Worm (Caenorhabditis elegans) whole organism, L3 larva: Measurements from ENCODE around the gene F42F12.4.

ENCODE experiments used
- R02D3.7 ChIP-seq: fragments of 150-350 bp; optimal IDR thresholded peaks from 2 replicates; lab custom pipeline; 2014; ENCODE audit warnings: missing biosample characterization, missing genetic modification characterization
- ZK546.5 ChIP-seq: sonication (generic microtip); optimal IDR thresholded peaks from 2 replicates; lab custom pipeline; 2017; ENCODE audit warnings: missing biosample characterization, missing genetic modification characterization
- aly-2 ChIP-seq: fragments of 150-350 bp; optimal IDR thresholded peaks from 2 replicates; lab custom pipeline; 2014; ENCODE audit warnings: missing biosample characterization, missing genetic modification characterization
- ama-1 ChIP-seq: fragments of 150-350 bp; optimal IDR thresholded peaks from 2 replicates; lab custom pipeline; 2018
- ceh-16 ChIP-seq: sonication (generic microtip); optimal IDR thresholded peaks from 2 replicates; lab custom pipeline; 2017; ENCODE audit warnings: missing biosample characterization, missing genetic modification characterization
- ceh-28 ChIP-seq: fragments of 150-350 bp; optimal IDR thresholded peaks from 2 replicates; lab custom pipeline; 2014; ENCODE audit warnings: missing biosample characterization, missing genetic modification reagents, missing genetic modification characterization
- ceh-82 ChIP-seq: fragments of 150-350 bp; optimal IDR thresholded peaks from 2 replicates; lab custom pipeline; 2014; ENCODE audit warnings: missing biosample characterization, missing genetic modification characterization
- ceh-9 ChIP-seq: sonication (generic microtip); optimal IDR thresholded peaks from 2 replicates; lab custom pipeline; 2018; ENCODE audit warnings: missing biosample characterization, missing genetic modification characterization
- daf-12 ChIP-seq: fragments of 150-350 bp; optimal IDR thresholded peaks from 2 replicates; lab custom pipeline; 2014; ENCODE audit warnings: missing biosample characterization, missing genetic modification reagents, missing genetic modification characterization
- egl-27 ChIP-seq: sonication (generic microtip); optimal IDR thresholded peaks from 4 replicates; lab custom pipeline; 2017; ENCODE audit warnings: missing biosample characterization, missing genetic modification reagents, missing genetic modification characterization
- egl-5 ChIP-seq: fragments of 150-350 bp; optimal IDR thresholded peaks from 2 replicates; lab custom pipeline; 2017; ENCODE audit warnings: missing biosample characterization, missing genetic modification reagents, missing genetic modification characterization, inconsistent platforms
- elt-1 ChIP-seq: fragments of 150-350 bp; optimal IDR thresholded peaks from 2 replicates; lab custom pipeline; 2014; ENCODE audit warnings: missing biosample characterization, missing genetic modification characterization
- elt-2 ChIP-seq: sonication (generic microtip); optimal IDR thresholded peaks from 2 replicates; lab custom pipeline; 2016; ENCODE audit warnings: missing genetic modification reagents, mild to moderate bottlenecking, missing genetic modification characterization, missing compliant biosample characterization
- elt-3 ChIP-seq, 3 experiments: fragments of 150-350 bp in 1 of 3; sonication (generic microtip) in 2 of 3; optimal IDR thresholded peaks; 2 replicates in 2 of 3; 4 replicates in 1 of 3; lab custom pipeline; 2014 to 2017; ENCODE audit warnings: missing biosample characterization in 3 of 3, missing genetic modification characterization in 3 of 3
- eor-1 ChIP-seq, 2 experiments: fragments of 150-350 bp; optimal IDR thresholded peaks; 2 replicates each; lab custom pipeline; 2014 to 2018; ENCODE audit warnings: missing biosample characterization in 2 of 2, missing genetic modification characterization in 2 of 2
- fkh-10 ChIP-seq: sonication (generic microtip); optimal IDR thresholded peaks from 2 replicates; lab custom pipeline; 2017; ENCODE audit warnings: missing biosample characterization, missing genetic modification reagents, missing genetic modification characterization
- fkh-2 ChIP-seq: fragments of 150-350 bp; optimal IDR thresholded peaks from 2 replicates; lab custom pipeline; 2014; ENCODE audit warnings: missing biosample characterization, missing genetic modification reagents, missing genetic modification characterization
- fos-1 ChIP-seq: fragments of 150-350 bp; optimal IDR thresholded peaks from 2 replicates; lab custom pipeline; 2014; ENCODE audit warnings: missing biosample characterization, missing genetic modification characterization
- hmg-11 ChIP-seq: sonication (generic microtip); optimal IDR thresholded peaks from 2 replicates; lab custom pipeline; 2016; ENCODE audit warnings: missing genetic modification characterization, missing compliant biosample characterization
- jun-1 ChIP-seq: fragments of 150-350 bp; optimal IDR thresholded peaks from 2 replicates; lab custom pipeline; 2014; ENCODE audit warnings: missing biosample characterization, missing genetic modification reagents, missing genetic modification characterization
- lin-39 ChIP-seq: fragments of 150-350 bp; optimal IDR thresholded peaks from 2 replicates; lab custom pipeline; 2018; ENCODE audit warnings: missing biosample characterization, missing genetic modification reagents, missing genetic modification characterization
- lsy-12 ChIP-seq: sonication (generic microtip); optimal IDR thresholded peaks from 2 replicates; lab custom pipeline; 2016; ENCODE audit warnings: mild to moderate bottlenecking, missing genetic modification characterization, missing compliant biosample characterization
- mdl-1 ChIP-seq: fragments of 150-350 bp; optimal IDR thresholded peaks from 2 replicates; lab custom pipeline; 2014; ENCODE audit warnings: missing biosample characterization, missing genetic modification characterization
- mml-1 ChIP-seq: fragments of 150-350 bp; sonication (generic microtip); optimal IDR thresholded peaks from 3 replicates; lab custom pipeline; 2014; ENCODE audit warnings: missing biosample characterization, missing genetic modification characterization
- nfya-1 ChIP-seq: sonication (generic microtip); optimal IDR thresholded peaks from 2 replicates; lab custom pipeline; 2017; ENCODE audit warnings: missing genetic modification characterization, mild to moderate bottlenecking, missing compliant biosample characterization, antibody characterized with exemption, moderate library complexity; ENCODE audit not compliant: insufficient read depth
- nhr-12 ChIP-seq: fragments of 150-350 bp; optimal IDR thresholded peaks from 2 replicates; lab custom pipeline; 2014; ENCODE audit warnings: missing biosample characterization, missing genetic modification characterization
- nhr-23 ChIP-seq: fragments of 150-350 bp; optimal IDR thresholded peaks from 2 replicates; lab custom pipeline; 2014; ENCODE audit warnings: missing biosample characterization, missing genetic modification reagents, missing genetic modification characterization
- nhr-25 ChIP-seq: sonication (generic microtip); optimal IDR thresholded peaks from 2 replicates; lab custom pipeline; 2017; ENCODE audit warnings: missing biosample characterization, missing genetic modification characterization
- nhr-28 ChIP-seq: fragments of 150-350 bp; optimal IDR thresholded peaks from 2 replicates; lab custom pipeline; 2014; ENCODE audit warnings: missing biosample characterization, missing genetic modification characterization
- nhr-43 ChIP-seq: sonication (generic microtip); optimal IDR thresholded peaks from 2 replicates; lab custom pipeline; 2016; ENCODE audit warnings: mild to moderate bottlenecking, missing genetic modification characterization, missing compliant biosample characterization; ENCODE audit not compliant: poor library complexity, severe bottlenecking
- nhr-67 ChIP-seq: fragments of 150-350 bp; optimal IDR thresholded peaks from 2 replicates; lab custom pipeline; 2014; ENCODE audit warnings: missing biosample characterization, missing genetic modification characterization
- nhr-76 ChIP-seq: fragments of 150-350 bp; sonication (generic microtip); optimal IDR thresholded peaks from 5 replicates; lab custom pipeline; 2014; ENCODE audit warnings: missing biosample characterization, missing genetic modification characterization
- nhr-77 ChIP-seq: fragments of 150-350 bp; optimal IDR thresholded peaks from 2 replicates; lab custom pipeline; 2014; ENCODE audit warnings: missing biosample characterization, missing genetic modification characterization
- pha-4 ChIP-seq: fragments of 150-350 bp; optimal IDR thresholded peaks from 2 replicates; lab custom pipeline; 2014; ENCODE audit warnings: missing biosample characterization, missing genetic modification reagents, missing genetic modification characterization
- sea-2 ChIP-seq: fragments of 150-350 bp; sonication (generic microtip); optimal IDR thresholded peaks from 4 replicates; lab custom pipeline; 2014; ENCODE audit warnings: missing biosample characterization, missing genetic modification reagents, missing genetic modification characterization
- skn-1 ChIP-seq: fragments of 150-350 bp; optimal IDR thresholded peaks from 2 replicates; lab custom pipeline; 2014; ENCODE audit warnings: missing biosample characterization, missing genetic modification characterization
- snpc-4 ChIP-seq: fragments of 150-350 bp; optimal IDR thresholded peaks from 2 replicates; lab custom pipeline; 2014; ENCODE audit warnings: missing biosample characterization, missing genetic modification characterization
- tbx-2 ChIP-seq: sonication (generic microtip); optimal IDR thresholded peaks from 2 replicates; lab custom pipeline; 2016; ENCODE audit warnings: mild to moderate bottlenecking, missing genetic modification characterization, missing compliant biosample characterization
- unc-39 ChIP-seq: sonication (generic microtip); optimal IDR thresholded peaks from 4 replicates; lab custom pipeline; 2017; ENCODE audit warnings: missing biosample characterization, missing genetic modification characterization
- unc-62 ChIP-seq: fragments of 150-350 bp; sonication (generic microtip); optimal IDR thresholded peaks from 4 replicates; lab custom pipeline; 2014; ENCODE audit warnings: missing biosample characterization, missing genetic modification reagents, missing genetic modification characterization
- zag-1 ChIP-seq: fragments of 150-350 bp; optimal IDR thresholded peaks from 2 replicates; lab custom pipeline; 2014; ENCODE audit warnings: missing biosample characterization, missing genetic modification characterization
- ztf-11 ChIP-seq: fragments of 150-350 bp; optimal IDR thresholded peaks from 2 replicates; lab custom pipeline; 2014; ENCODE audit warnings: missing biosample characterization, missing genetic modification characterization
- ztf-4 ChIP-seq: fragments of 150-350 bp; optimal IDR thresholded peaks from 2 replicates; lab custom pipeline; 2014; ENCODE audit warnings: missing biosample characterization, missing genetic modification characterization

The F42F12.4 gene

DNA sequence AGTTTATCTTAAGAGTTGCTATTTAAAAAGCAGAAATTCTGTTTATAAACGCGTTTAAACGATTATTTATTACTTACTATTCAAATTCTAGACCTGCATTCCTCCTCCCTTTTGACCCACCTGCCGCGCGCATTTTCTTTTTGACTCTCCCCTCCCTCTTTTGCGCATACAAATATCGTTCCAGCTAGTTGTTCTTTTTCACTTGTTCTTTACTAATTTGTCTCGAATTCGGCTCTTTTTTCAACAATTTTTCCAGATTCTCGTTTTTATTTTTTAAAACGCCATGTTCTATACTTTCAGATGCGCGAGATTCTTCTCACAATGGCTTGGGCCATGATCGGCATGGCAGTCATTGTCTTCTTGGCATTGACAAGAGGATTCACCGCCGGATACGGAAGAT is 12.6 kb upstream of the F42F12.4 start, which contains the start of gene F19H6.4:
Gene F19H6.4 (plus strand): TSS at position 301 of the 400 bp plus-strand sequence.
- TF ChIP-seq unc-62 (no peak), nhr-12 (tag; lab: Kevin White, UChicago) (no peak), jun-1 (tag; lab: Kevin White, UChicago) (no peak), mdl-1 (tag; lab: Kevin White, UChicago) (no peak), hmg-11 (tag; lab: Kevin White, UChicago) (no peak), R02D3.7 (no peak), egl-5 (tag; lab: Kevin White, UChicago) (no peak), aly-2 (tag; lab: Kevin White, UChicago) (no peak), ceh-82 (tag; lab: Kevin White, UChicago) (no peak), nfya-1 (no peak), fkh-2 (tag; lab: Kevin White, UChicago) (no peak), nhr-43 (tag; lab: Kevin White, UChicago) (no peak), lin-39 (no peak)
- TF ChIP-seq, all 47 proteins: peak for 0

DNA sequence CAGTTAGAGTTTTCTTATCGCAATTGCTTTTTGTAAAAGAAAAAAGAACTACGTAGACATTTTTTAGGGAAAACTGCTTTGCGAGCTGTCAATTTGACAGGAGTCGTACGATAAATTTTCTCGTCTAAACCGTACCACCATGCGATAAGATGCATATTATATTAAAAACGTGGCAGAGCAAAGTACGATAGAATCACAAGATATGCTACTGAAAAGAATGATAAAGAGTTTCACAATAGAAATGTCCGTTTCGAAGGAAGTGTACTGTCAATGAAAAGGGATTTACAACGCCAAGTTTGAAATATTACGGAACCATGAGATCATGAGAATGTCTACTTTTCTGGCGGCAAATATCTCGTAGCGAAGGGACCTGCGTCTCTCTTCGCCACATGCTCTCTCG is 12.1 kb upstream of the F42F12.4 start, which contains the start of gene F19H6.5:
Gene F19H6.5 (minus strand): TSS at position 101 of the 400 bp plus-strand sequence.
- TF ChIP-seq daf-12 (tag; lab: Kevin White, UChicago) (no peak), pha-4 (tag; lab: Kevin White, UChicago) (no peak), sea-2 (GFP tag; lab: Kevin White, UChicago) (no peak), aly-2 (tag; lab: Kevin White, UChicago) (no peak), nfya-1 (no peak), nhr-12 (tag; lab: Kevin White, UChicago) (no peak), ztf-4 (tag; lab: Kevin White, UChicago) (no peak), jun-1 (tag; lab: Kevin White, UChicago) (no peak), unc-39 (no peak), mml-1 (tag; lab: Kevin White, UChicago) (no peak), nhr-28 (no peak), nhr-76 (tag; lab: Kevin White, UChicago) (no peak), elt-3 (tag; optimal IDR thresholded peaks at IDR 0.05; lab: Kevin White, UChicago) (no peak), egl-27 (tag; lab: Kevin White, UChicago) (no peak), nhr-67 (tag; lab: Kevin White, UChicago) (no peak), hmg-11 (tag; lab: Kevin White, UChicago) (no peak), ceh-82 (tag; lab: Kevin White, UChicago) (no peak), lin-39 (no peak), zag-1 (tag; lab: Kevin White, UChicago) (no peak), ztf-11 (tag; lab: Kevin White, UChicago) (no peak)

DNA sequence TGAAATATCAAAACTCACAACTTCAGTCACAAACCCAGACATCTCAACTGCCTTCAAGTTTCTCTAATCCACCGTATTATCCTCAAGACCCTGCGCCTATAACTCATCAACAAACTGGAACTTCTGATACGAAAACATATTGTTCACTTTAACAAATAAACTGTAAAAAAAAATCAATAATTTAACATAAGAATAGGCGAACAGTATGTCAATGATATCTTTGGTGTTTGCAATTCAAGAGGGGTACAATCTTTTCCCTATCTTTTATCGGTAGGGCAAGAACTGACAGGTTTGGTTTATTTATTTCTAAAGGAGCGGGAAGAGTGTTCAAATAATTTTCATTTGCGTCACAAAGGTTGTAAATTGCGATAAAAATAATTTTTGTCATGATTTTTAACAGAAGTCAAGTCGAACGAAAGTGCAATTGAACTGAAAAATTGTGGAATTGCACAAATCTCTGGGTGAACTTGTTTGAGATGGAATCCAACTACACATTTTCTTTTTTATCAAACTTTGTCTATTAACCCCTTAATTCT is 10.3 kb upstream of the F42F12.4 start:
- TF ChIP-seq nhr-28, result peak; percentile 96
- TF ChIP-seq nhr-12 (tag; lab: Kevin White, UChicago), result peak; percentile 25
- TF ChIP-seq nfya-1, result peak; percentile 91
- TF ChIP-seq ceh-9 (tag; lab: Kevin White, UChicago), result no peak
- TF ChIP-seq jun-1 (tag; lab: Kevin White, UChicago), result peak; percentile 100
- peak; percentile 53 for TF ChIP-seq ztf-11 (tag; lab: Kevin White, UChicago)
- TF ChIP-seq zag-1 (tag; lab: Kevin White, UChicago), result peak; percentile 88
- peak; percentile 84 for TF ChIP-seq elt-2 (tag; lab: Kevin White, UChicago)
- TF ChIP-seq ceh-82 (tag; lab: Kevin White, UChicago), result peak; percentile 96
- TF ChIP-seq skn-1, result peak; percentile 99
- TF ChIP-seq fkh-10, result peak; percentile 99
- peak; percentile 86 for TF ChIP-seq nhr-76 (tag; lab: Kevin White, UChicago)
- peak; percentile 66 for TF ChIP-seq ceh-16 (tag; lab: Kevin White, UChicago)
- TF ChIP-seq eor-1 (tag; optimal IDR thresholded peaks at IDR 0.05; lab: Kevin White, UChicago), result peak in 1 of 2 experiments; percentile 80
- peak; percentile 86 for TF ChIP-seq mdl-1 (tag; lab: Kevin White, UChicago)
- TF ChIP-seq lsy-12 (tag; lab: Kevin White, UChicago), result peak; percentile 95
- peak; percentile 72 to 98 (median 87) for TF ChIP-seq elt-3 (tag; optimal IDR thresholded peaks at IDR 0.05; lab: Kevin White, UChicago)
- peak; percentile 58 for TF ChIP-seq nhr-67 (tag; lab: Kevin White, UChicago)
- peak; percentile 89 for TF ChIP-seq unc-62
- no peak for TF ChIP-seq unc-39
- no peak for TF ChIP-seq ama-1
- TF ChIP-seq egl-27 (tag; lab: Kevin White, UChicago), result peak; percentile 87
- peak; percentile 11 for TF ChIP-seq sea-2 (GFP tag; lab: Kevin White, UChicago)
- peak; percentile 91 for TF ChIP-seq R02D3.7
- peak; percentile 82 for TF ChIP-seq lin-39
- TF ChIP-seq ceh-28 (tag; lab: Kevin White, UChicago), result peak; percentile 100
- peak; percentile 75 for TF ChIP-seq elt-1 (tag; lab: Kevin White, UChicago)
- peak; percentile 99 for TF ChIP-seq nhr-23 (tag; lab: Kevin White, UChicago)
- peak; percentile 93 for TF ChIP-seq daf-12 (tag; lab: Kevin White, UChicago)
- peak; percentile 99 for TF ChIP-seq nhr-43 (tag; lab: Kevin White, UChicago)
- peak; percentile 91 for TF ChIP-seq fos-1 (tag; lab: Kevin White, UChicago)
- TF ChIP-seq mml-1 (tag; lab: Kevin White, UChicago), result no peak
- TF ChIP-seq tbx-2, result peak; percentile 98
- TF ChIP-seq egl-5 (tag; lab: Kevin White, UChicago), result peak; percentile 98
- peak; percentile 56 for TF ChIP-seq fkh-2 (tag; lab: Kevin White, UChicago)
- peak; percentile 94 for TF ChIP-seq snpc-4 (tag; lab: Kevin White, UChicago)
- peak; percentile 98 for TF ChIP-seq nhr-77 (tag; lab: Kevin White, UChicago)
- peak; percentile 72 for TF ChIP-seq ZK546.5 (tag; lab: Kevin White, UChicago)
- TF ChIP-seq hmg-11 (tag; lab: Kevin White, UChicago), result peak; percentile 77
- TF ChIP-seq nhr-25 (tag; lab: Kevin White, UChicago), result peak; percentile 87
- peak; percentile 98 for TF ChIP-seq aly-2 (tag; lab: Kevin White, UChicago)
